Worm (Caenorhabditis elegans) whole organism, L4/young adult: Measurements from ENCODE around the gene Y51H4A.5.

Source experiments
- W03F9.2 ChIP-seq: fragments of 150-350 bp; optimal IDR thresholded peaks from 2 replicates; lab custom pipeline; 2014; ENCODE audit warnings: missing biosample characterization, missing genetic modification characterization
- dao-5 ChIP-seq: sonication (generic microtip); optimal IDR thresholded peaks from 2 replicates; lab custom pipeline; 2016; ENCODE audit warnings: missing genotype, missing genetic modification characterization, moderate library complexity, missing compliant biosample characterization
- him-1 ChIP-seq: sonication (generic microtip); optimal IDR thresholded peaks from 2 replicates; lab custom pipeline; 2016; ENCODE audit warnings: missing genotype, missing genetic modification reagents, missing genetic modification characterization, missing compliant biosample characterization

- TF ChIP-seq him-1 (tag; lab: Kevin White, UChicago) (no peak), W03F9.2 (tag; lab: Kevin White, UChicago) (no peak), dao-5 (tag; lab: Kevin White, UChicago) (no peak)
These were observed 7.4 kb upstream of the Y51H4A.5 start, which contains the start of gene Y51H4A.6 for ce11 chrIV:16533361-16533760.
